Fruit fly (Drosophila melanogaster) whole organism, embryonic: Measurements from ENCODE around the gene PAN3.

Experiments
- Abd-B ChIP-seq: fragments of 200-800 bp; sonication (Bioruptor generic); optimal IDR thresholded peaks from 2 replicates; lab custom pipeline; 2018; ENCODE audit warnings: missing biosample characterization, mild to moderate bottlenecking, missing genetic modification characterization, moderate library complexity
- Asciz ChIP-seq: fragments of 200-800 bp; sonication (Bioruptor generic); optimal IDR thresholded peaks from 2 replicates; lab custom pipeline; 2017; ENCODE audit warnings: missing biosample characterization, mild to moderate bottlenecking, missing genetic modification characterization, missing genetic modification reagents
- Bteb2 ChIP-seq: fragments of 200-800 bp; sonication (Bioruptor generic); optimal IDR thresholded peaks from 2 replicates; lab custom pipeline; 2016; ENCODE audit warnings: missing biosample characterization, missing genetic modification characterization
- CG11247 ChIP-seq: fragments of 200-800 bp; sonication (Bioruptor generic); IDR thresholded peaks from 2 replicates; pipeline ENCODE4 v1.3.6; 2022; ENCODE audit warnings: missing biosample characterization, missing genetic modification characterization
- CG13123 ChIP-seq: fragments of 200-800 bp; sonication (Bioruptor generic); optimal IDR thresholded peaks from 2 replicates; lab custom pipeline; 2016; ENCODE audit warnings: missing biosample characterization, missing genetic modification characterization
- CG1529 ChIP-seq: fragments of 200-800 bp; sonication (Bioruptor generic); optimal IDR thresholded peaks from 3 replicates; lab custom pipeline; 2018; ENCODE audit warnings: missing biosample characterization, missing genetic modification characterization
- CG1603 ChIP-seq: fragments of 200-800 bp; sonication (Bioruptor generic); optimal IDR thresholded peaks from 2 replicates; lab custom pipeline; 2019; ENCODE audit warnings: missing biosample characterization, mild to moderate bottlenecking, missing genetic modification characterization, moderate library complexity
- CG2678 ChIP-seq: fragments of 200-800 bp; sonication (Bioruptor generic); optimal IDR thresholded peaks from 3 replicates; lab custom pipeline; 2019; ENCODE audit warnings: missing biosample characterization, mild to moderate bottlenecking, missing genetic modification characterization, moderate library complexity
- CG2889 ChIP-seq: fragments of 200-800 bp; sonication (Bioruptor generic); IDR thresholded peaks from 3 replicates; pipeline ENCODE4 v1.3.6; 2022; ENCODE audit warnings: missing biosample characterization, missing genetic modification characterization
- CG30020 ChIP-seq: fragments of 200-800 bp; optimal IDR thresholded peaks from 2 replicates; lab custom pipeline; 2019; ENCODE audit warnings: missing biosample characterization, mild to moderate bottlenecking, missing genetic modification characterization, moderate library complexity
- CG3163 ChIP-seq: fragments of 200-800 bp; sonication (Bioruptor generic); optimal IDR thresholded peaks from 3 replicates; lab custom pipeline; 2016; ENCODE audit warnings: missing biosample characterization, missing genetic modification characterization
- CG33557 ChIP-seq: fragments of 200-800 bp; sonication (Bioruptor generic); optimal IDR thresholded peaks from 2 replicates; lab custom pipeline; 2019; ENCODE audit warnings: missing biosample characterization, mild to moderate bottlenecking, missing genetic modification characterization, moderate library complexity
- CG4360 ChIP-seq: fragments of 200-800 bp; sonication (Bioruptor generic); IDR thresholded peaks from 2 replicates; pipeline ENCODE4 v1.3.6; 2022; ENCODE audit warnings: missing biosample characterization, missing genetic modification characterization
- CG4424 ChIP-seq: fragments of 200-800 bp; sonication (Bioruptor generic); optimal IDR thresholded peaks from 3 replicates; lab custom pipeline; 2016; ENCODE audit warnings: missing biosample characterization, missing genetic modification characterization
- CG7928 ChIP-seq: fragments of 200-800 bp; sonication (Bioruptor generic); optimal IDR thresholded peaks from 2 replicates; lab custom pipeline; 2017; ENCODE audit warnings: missing biosample characterization, mild to moderate bottlenecking, missing genetic modification characterization
- CG7987 ChIP-seq: fragments of 200-800 bp; sonication (Bioruptor generic); optimal IDR thresholded peaks from 2 replicates; lab custom pipeline; 2018; ENCODE audit warnings: missing biosample characterization, mild to moderate bottlenecking, missing genetic modification characterization, moderate library complexity
- CG8290 ChIP-seq, 3 experiments: fragments of 200-800 bp; sonication (Bioruptor generic); optimal IDR thresholded peaks; 2 replicates each; lab custom pipeline; 2016 to 2019; ENCODE audit warnings: missing biosample characterization in 3 of 3, missing genetic modification characterization in 3 of 3, mild to moderate bottlenecking in 2 of 3, moderate library complexity in 1 of 3
- CG9437 ChIP-seq: fragments of 200-800 bp; sonication (Bioruptor generic); optimal IDR thresholded peaks from 2 replicates; lab custom pipeline; 2018; ENCODE audit warnings: missing biosample characterization, mild to moderate bottlenecking, missing genetic modification characterization
- CTCF ChIP-seq: fragments of 200-800 bp; sonication (Bioruptor generic); optimal IDR thresholded peaks from 2 replicates; lab custom pipeline; 2017; ENCODE audit warnings: missing biosample characterization, mild to moderate bottlenecking, missing genetic modification characterization, moderate library complexity
- Dp ChIP-seq: fragments of 200-800 bp; sonication (Bioruptor generic); optimal IDR thresholded peaks from 2 replicates; lab custom pipeline; 2018; ENCODE audit warnings: missing biosample characterization, mild to moderate bottlenecking, missing genetic modification characterization, moderate library complexity
- Dref ChIP-seq: fragments of 200-800 bp; sonication (Bioruptor generic); IDR thresholded peaks from 2 replicates; pipeline ENCODE4 v1.3.6; 2022; ENCODE audit warnings: missing biosample characterization, missing genetic modification characterization
- Elba2 ChIP-seq: fragments of 200-800 bp; sonication (Bioruptor generic); optimal IDR thresholded peaks from 3 replicates; lab custom pipeline; 2016; ENCODE audit warnings: missing biosample characterization, missing genetic modification characterization
- Ets65A ChIP-seq: fragments of 200-800 bp; sonication (Bioruptor generic); peaks from one replicate; lab custom pipeline; 2016; ENCODE audit warnings: missing biosample characterization, missing genetic modification characterization
- Ets97D ChIP-seq: fragments of 200-800 bp; sonication (Bioruptor generic); optimal IDR thresholded peaks from 3 replicates; lab custom pipeline; 2016; ENCODE audit warnings: missing biosample characterization, missing genetic modification characterization
- H2.0 ChIP-seq: fragments of 200-800 bp; sonication (Bioruptor generic); IDR thresholded peaks from 2 replicates; pipeline ENCODE4 v1.3.6; 2022; ENCODE audit warnings: missing biosample characterization, missing genetic modification characterization
- HLH54F ChIP-seq: fragments of 200-800 bp; sonication (Bioruptor generic); optimal IDR thresholded peaks from 3 replicates; lab custom pipeline; 2016; ENCODE audit warnings: missing biosample characterization, missing genetic modification characterization
- Hr78 ChIP-seq, 2 experiments: fragments of 200-800 bp in 1 of 2; fragments of >200 bp in 1 of 2; sonication (Bioruptor generic) in 1 of 2; optimal IDR thresholded peaks; 2 replicates each; lab custom pipeline; 2017 to 2019; ENCODE audit warnings: missing biosample characterization in 2 of 2, missing genetic modification characterization in 2 of 2, mild to moderate bottlenecking in 1 of 2, moderate library complexity in 1 of 2
- Hsf ChIP-seq: fragments of 200-800 bp; sonication (Bioruptor generic); optimal IDR thresholded peaks from 3 replicates; lab custom pipeline; 2016; ENCODE audit warnings: missing biosample characterization, missing genetic modification characterization
- Lhr ChIP-seq: fragments of 200-800 bp; sonication (Bioruptor generic); optimal IDR thresholded peaks from 3 replicates; lab custom pipeline; 2017; ENCODE audit warnings: mild to moderate bottlenecking, missing biosample characterization, missing genetic modification reagents, missing genetic modification characterization
- Meics ChIP-seq: fragments of 200-800 bp; sonication (Bioruptor generic); optimal IDR thresholded peaks from 2 replicates; lab custom pipeline; 2017; ENCODE audit warnings: missing biosample characterization, mild to moderate bottlenecking, missing genetic modification characterization
- Oli ChIP-seq: fragments of 200-800 bp; sonication (Bioruptor generic); optimal IDR thresholded peaks from 2 replicates; lab custom pipeline; 2018; ENCODE audit warnings: missing biosample characterization, mild to moderate bottlenecking, missing genetic modification characterization, moderate library complexity
- Pdp1 ChIP-seq, 2 experiments: fragments of 200-800 bp; sonication (Bioruptor generic); optimal IDR thresholded peaks; 3 replicates each; lab custom pipeline; 2016; ENCODE audit warnings: missing biosample characterization in 2 of 2, missing genetic modification characterization in 2 of 2, mild to moderate bottlenecking in 1 of 2, moderate library complexity in 1 of 2
- Side ChIP-seq: fragments of 200-800 bp; sonication (Bioruptor generic); optimal IDR thresholded peaks from 2 replicates; lab custom pipeline; 2016; ENCODE audit warnings: missing biosample characterization, missing genetic modification characterization
- Sry-β ChIP-seq: fragments of 200-800 bp; sonication (Bioruptor generic); optimal IDR thresholded peaks from 2 replicates; lab custom pipeline; 2018; ENCODE audit warnings: missing biosample characterization, mild to moderate bottlenecking, missing genetic modification characterization, moderate library complexity
- bsh ChIP-seq, 2 experiments: fragments of 200-800 bp; sonication (Bioruptor generic); optimal IDR thresholded peaks; 2 replicates each; lab custom pipeline; 2017 to 2018; ENCODE audit warnings: mild to moderate bottlenecking in 2 of 2, missing biosample characterization in 2 of 2, missing genetic modification characterization in 2 of 2, moderate library complexity in 1 of 2
- cas ChIP-seq: fragments of 200-800 bp; sonication (Bioruptor generic); IDR thresholded peaks from 2 replicates; pipeline ENCODE4 v1.3.6; 2022; ENCODE audit warnings: missing biosample characterization, missing genetic modification characterization
- chinmo ChIP-seq: fragments of 200-800 bp; sonication (Bioruptor generic); IDR thresholded peaks from 4 replicates; pipeline ENCODE4 v1.3.6; 2022; ENCODE audit warnings: missing biosample characterization, missing genetic modification characterization; ENCODE audit not compliant: partially characterized antibody
- crc ChIP-seq: fragments of 200-800 bp; sonication (Bioruptor generic); optimal IDR thresholded peaks from 2 replicates; lab custom pipeline; 2016; ENCODE audit warnings: missing biosample characterization, missing genetic modification characterization
- croc ChIP-seq: fragments of 200-800 bp; sonication (Bioruptor generic); conservative IDR thresholded peaks from 3 replicates; pipeline ENCODE4 v1.3.6; 2022; ENCODE audit warnings: missing biosample characterization, missing genetic modification characterization
- dmrt99B ChIP-seq: fragments of 200-800 bp; sonication (Bioruptor generic); optimal IDR thresholded peaks from 2 replicates; lab custom pipeline; 2018; ENCODE audit warnings: missing biosample characterization, mild to moderate bottlenecking, missing genetic modification characterization, moderate library complexity
- ftz-f1 ChIP-seq: fragments of 200-800 bp; sonication (Bioruptor generic); optimal IDR thresholded peaks from 2 replicates; lab custom pipeline; 2016; ENCODE audit warnings: missing biosample characterization, missing genetic modification characterization
- gt ChIP-seq: fragments of 200-800 bp; sonication (Bioruptor generic); IDR thresholded peaks from 2 replicates; pipeline ENCODE4 v1.3.6; 2022; ENCODE audit warnings: missing biosample characterization, missing genetic modification characterization
- hth ChIP-seq: fragments of >200 bp; optimal IDR thresholded peaks from 2 replicates; lab custom pipeline; 2017; ENCODE audit warnings: inconsistent platforms
- nau ChIP-seq: fragments of 200-800 bp; sonication (Bioruptor generic); optimal IDR thresholded peaks from 3 replicates; lab custom pipeline; 2017; ENCODE audit warnings: missing biosample characterization, mild to moderate bottlenecking, missing genetic modification characterization, missing genetic modification reagents
- nerfin-1 ChIP-seq: fragments of 200-800 bp; sonication (Bioruptor generic); optimal IDR thresholded peaks from 3 replicates; lab custom pipeline; 2019; ENCODE audit warnings: missing biosample characterization, mild to moderate bottlenecking, missing genetic modification characterization, moderate library complexity
- pb ChIP-seq: fragments of 200-800 bp; sonication (Bioruptor generic); optimal IDR thresholded peaks from 3 replicates; lab custom pipeline; 2016; ENCODE audit warnings: missing biosample characterization, missing genetic modification characterization
- phol ChIP-seq: fragments of 200-800 bp; sonication (Bioruptor generic); optimal IDR thresholded peaks from 3 replicates; lab custom pipeline; 2018; ENCODE audit warnings: missing biosample characterization, mild to moderate bottlenecking, missing genetic modification characterization, moderate library complexity
- ro ChIP-seq: fragments of 200-800 bp; sonication (Bioruptor generic); IDR thresholded peaks from 2 replicates; pipeline ENCODE4 v1.3.6; 2022; ENCODE audit warnings: missing biosample characterization, missing genetic modification characterization
- slbo ChIP-seq: fragments of 200-800 bp; sonication (Bioruptor generic); IDR thresholded peaks from 2 replicates; pipeline ENCODE4 v1.3.6; 2022; ENCODE audit warnings: missing biosample characterization, missing genetic modification characterization

Gene PAN3

DNA sequence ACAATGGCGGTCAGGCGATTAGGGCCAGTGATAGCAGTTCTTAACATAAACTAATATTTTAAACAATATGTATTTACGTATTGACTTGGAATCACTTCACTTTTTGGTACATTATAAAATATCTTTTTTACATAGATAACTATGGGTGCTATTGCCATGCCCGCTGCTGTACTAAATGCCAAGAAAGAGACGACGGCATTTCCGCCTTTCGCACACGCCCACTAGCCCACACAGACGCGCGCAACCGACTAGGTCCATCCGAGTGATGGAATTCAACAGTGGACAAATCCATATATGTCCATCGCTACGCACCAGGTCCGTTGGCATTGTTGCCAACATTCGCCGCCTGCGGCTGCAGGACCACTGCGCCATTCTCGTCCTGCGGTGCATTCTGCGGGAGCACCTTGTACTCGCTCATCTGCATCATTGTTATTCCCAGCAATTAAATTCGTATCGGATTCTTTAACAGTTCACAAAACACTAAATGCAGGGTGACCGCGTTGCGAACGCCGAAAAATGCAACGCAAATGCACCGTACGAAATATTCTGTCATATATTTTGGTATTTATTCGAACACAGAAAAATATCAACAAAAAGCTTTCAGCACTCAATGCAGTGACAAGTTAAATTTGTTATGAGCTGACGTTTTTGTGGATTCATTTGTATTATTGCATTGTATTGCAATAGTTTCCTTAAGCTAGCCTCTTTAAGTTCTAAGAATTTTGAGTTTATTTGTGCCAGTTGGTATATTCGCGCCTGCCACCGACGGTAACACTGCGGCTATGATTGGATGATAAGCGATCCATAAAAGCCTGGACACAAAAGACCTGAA lies 24.4 kb upstream of the PAN3 start, which contains the start of the genes scramb2 and Sk2 (continued):
- TF ChIP-seq croc = peak; percentile 83
- peak; percentile 68 for TF ChIP-seq CTCF (GFP tag; lab: Kevin White, UChicago)
- TF ChIP-seq ftz-f1 (GFP tag; lab: Kevin White, UChicago) = peak; percentile 55
- peak; percentile 80 for TF ChIP-seq CG33557 (GFP tag; lab: Kevin White, UChicago)
- TF ChIP-seq CG7928 (GFP tag; lab: Kevin White, UChicago) = peak; percentile 73
- peak; percentile 96 for TF ChIP-seq dmrt99B
- peak; percentile 81 for TF ChIP-seq crc (GFP tag; lab: Kevin White, UChicago)
- peak; percentile 83 for TF ChIP-seq ro
- peak; percentile 82 for TF ChIP-seq cas
- peak; percentile 83 for TF ChIP-seq CG7987 (GFP tag; lab: Kevin White, UChicago)
- peak; percentile 90 for TF ChIP-seq CG1603 (tag; lab: Kevin White, UChicago)
- peak; percentile 94 for TF ChIP-seq Hsf (GFP tag; lab: Kevin White, UChicago)
- TF ChIP-seq Ets65A (GFP tag; lab: Kevin White, UChicago) = peak; percentile 99
- TF ChIP-seq Sry-β (GFP tag; lab: Kevin White, UChicago) = peak; percentile 46
- TF ChIP-seq Dref = peak; percentile 38; the same call in 1 of the 2 replicates
- peak; percentile 94 for TF ChIP-seq nau
- peak; percentile 95 for TF ChIP-seq Oli (tag; lab: Kevin White, UChicago)
- TF ChIP-seq pb (GFP tag; lab: Kevin White, UChicago) = peak; percentile 73
- peak; percentile 94 to 96 for TF ChIP-seq bsh (GFP tag; optimal IDR thresholded peaks at IDR 0.05; lab: Kevin White, UChicago)
- peak; percentile 96 for TF ChIP-seq Meics
- TF ChIP-seq CG8290 (GFP tag; optimal IDR thresholded peaks at IDR 0.05; lab: Kevin White, UChicago) = peak; percentile 82
- TF ChIP-seq CG8290 (tag; optimal IDR thresholded peaks at IDR 0.05; lab: Kevin White, UChicago) = peak; percentile 80 to 93
- TF ChIP-seq Elba2 (GFP tag; lab: Kevin White, UChicago) = peak; percentile 47
- TF ChIP-seq slbo (GFP tag; lab: Robert Waterston, UW) = peak; percentile 95
- peak; percentile 75 for TF ChIP-seq CG4360
- peak; percentile 93 for TF ChIP-seq phol (tag; lab: Kevin White, UChicago)
- TF ChIP-seq hth (lab: Kevin White, UChicago) = no peak
- TF ChIP-seq Asciz (GFP tag; lab: Kevin White, UChicago) = peak; percentile 95
- peak; percentile 93 for TF ChIP-seq H2.0 (GFP tag; lab: Robert Waterston, UW)
- peak; percentile 89 for TF ChIP-seq CG9437
- peak; percentile 85 for TF ChIP-seq HLH54F (GFP tag; lab: Kevin White, UChicago)
- peak; percentile 87; the same call in 2 of the 3 replicates for TF ChIP-seq CG2889 (GFP tag; lab: Robert Waterston, UW)
- peak; percentile 83 to 86 for TF ChIP-seq Pdp1 (GFP tag; optimal IDR thresholded peaks at IDR 0.05; lab: Kevin White, UChicago)
- peak; percentile 95 for TF ChIP-seq CG4424
- peak; percentile 93 for TF ChIP-seq CG1529 (GFP tag; lab: Kevin White, UChicago)
- TF ChIP-seq CG13123 (GFP tag; lab: Kevin White, UChicago) = peak; percentile 81
- peak; percentile 97 for TF ChIP-seq CG2678
- peak; percentile 80 for TF ChIP-seq Lhr (GFP tag; lab: Kevin White, UChicago)
- peak; percentile 60 for TF ChIP-seq Ets97D (GFP tag; lab: Kevin White, UChicago)
- peak; percentile 42 for TF ChIP-seq CG3163
- TF ChIP-seq Bteb2 (GFP tag; lab: Kevin White, UChicago) = peak; percentile 73
- TF ChIP-seq CG11247 = peak; percentile 92
- no peak for TF ChIP-seq Dp (GFP tag; lab: Kevin White, UChicago)
- peak; percentile 89 for TF ChIP-seq Abd-B (GFP tag; lab: Kevin White, UChicago)
- peak; percentile 61 for TF ChIP-seq CG30020 (tag; lab: Kevin White, UChicago)
- TF ChIP-seq gt (GFP tag; lab: Robert Waterston, UW) = peak; percentile 83
- TF ChIP-seq nerfin-1 (tag; lab: Kevin White, UChicago) = peak; percentile 93
- TF ChIP-seq Side = peak; percentile 79
- peak in 1 of 2 experiments; percentile 81 for TF ChIP-seq Hr78 (GFP tag; optimal IDR thresholded peaks at IDR 0.05; lab: Kevin White, UChicago)
- TF ChIP-seq chinmo (GFP tag; lab: Robert Waterston, UW) = no peak
